Fruit fly (Drosophila melanogaster): ENCODE data around the gene CG10793.

DNA sequence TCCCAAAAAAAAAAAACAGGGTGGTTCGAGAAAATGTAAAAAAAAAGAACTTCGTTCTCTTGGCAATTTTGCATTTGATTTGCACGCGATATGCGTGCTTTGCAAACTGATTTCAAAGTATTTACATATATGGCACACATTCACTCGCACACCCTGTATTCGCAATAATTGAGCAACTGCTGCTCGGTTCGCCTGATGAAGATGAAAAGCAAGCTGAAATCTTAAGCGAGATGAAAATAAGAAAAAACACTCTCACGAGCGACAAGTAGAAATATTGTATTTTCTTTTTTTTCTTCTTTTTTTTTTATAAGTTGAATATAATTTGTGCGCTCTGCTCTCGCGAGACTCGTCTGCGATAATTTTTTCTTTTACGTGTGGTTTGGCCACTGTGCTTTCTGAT, 12.8 kb upstream of the CG10793 start:
- no peak for TF ChIP-seq CTCF (optimal IDR thresholded peaks at IDR 0.05)
- TF ChIP-seq CG8478 (optimal IDR thresholded peaks at IDR 0.05) = no peak
